Worm (Caenorhabditis elegans): ENCODE data around the gene cisd-1.

The cisd-1 gene

DNA sequence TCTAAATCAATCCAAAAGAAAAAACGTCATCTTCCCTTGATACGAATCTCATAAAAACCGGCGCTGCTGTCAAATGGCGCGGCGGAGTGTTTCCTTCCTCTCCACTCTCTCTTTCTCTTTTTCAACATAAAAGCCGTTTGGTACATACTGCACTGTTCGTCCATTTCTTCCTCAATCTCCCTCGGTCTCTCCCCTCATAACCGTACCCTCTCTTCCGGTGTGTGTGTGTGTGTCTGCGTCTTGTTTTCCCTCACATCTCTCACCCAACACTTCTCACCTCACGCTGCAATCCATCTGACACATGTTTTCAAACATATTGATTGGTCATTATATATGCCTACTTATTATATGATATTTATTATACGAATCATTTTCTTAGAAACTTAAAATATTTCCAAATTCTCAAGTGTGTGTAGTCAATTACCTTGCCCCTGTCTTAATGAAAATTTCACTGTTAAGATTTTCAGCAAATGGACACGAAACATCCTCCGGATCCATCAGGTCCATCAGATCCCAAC, 4.9 kb downstream of the cisd-1 start, which contains the start of the genes aars-1 and rga-1 (continued):
- TF ChIP-seq xnd-1 (tag; optimal IDR thresholded peaks at IDR 0.05) (no peak), tlf-1 (GFP tag; optimal IDR thresholded peaks at IDR 0.05) (no peak), hrde-1 (tag; optimal IDR thresholded peaks at IDR 0.05; ENCODE audit: borderline replicate concordance) (no peak), Y79H2A.3 (GFP tag; conservative IDR thresholded peaks at IDR 0.05) (no peak)

ce11 chrII:11463899-11464298, 5.5 kb downstream of the cisd-1 start:
- TF ChIP-seq nhr-179 (tag; optimal IDR thresholded peaks at IDR 0.05) (no peak), mel-28 (tag; optimal IDR thresholded peaks at IDR 0.05; ENCODE audit: borderline replicate concordance) (no peak), egrh-3 (GFP tag; IDR thresholded peaks at IDR 0.05) (no peak), athp-1 (tag; optimal IDR thresholded peaks at IDR 0.05) (no peak), ceh-91 (GFP tag; IDR thresholded peaks at IDR 0.05) (no peak), ets-4 (GFP tag; optimal IDR thresholded peaks at IDR 0.05) (no peak), lin-40 (tag; optimal IDR thresholded peaks at IDR 0.05) (no peak), cebp-2 (GFP tag; IDR thresholded peaks at IDR 0.05) (no peak), madf-8 (GFP tag; conservative IDR thresholded peaks at IDR 0.05) (no peak)

DNA sequence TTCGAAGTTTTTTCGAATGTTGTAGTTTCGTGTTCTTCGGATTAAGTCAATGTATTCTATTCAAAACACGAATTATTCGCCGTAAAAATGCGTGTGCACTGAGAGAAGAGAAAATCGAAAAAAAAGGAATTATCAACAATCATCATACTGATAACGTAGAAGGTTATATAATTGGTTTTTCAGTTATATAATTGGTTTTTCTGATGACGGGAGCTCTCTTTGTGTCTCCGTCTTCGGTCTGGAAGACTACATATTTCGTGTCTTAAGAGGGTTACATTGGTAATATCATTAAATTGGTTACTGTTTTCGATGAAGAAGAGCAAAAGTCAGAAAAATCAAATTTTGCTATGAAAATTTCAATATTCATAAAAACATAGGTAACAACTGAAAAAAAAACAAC, 9.5 kb downstream of the cisd-1 start:
- TF ChIP-seq nhr-80 (tag; optimal IDR thresholded peaks at IDR 0.05): peak; percentile 55
- no peak for TF ChIP-seq F55B11.4 (tag; optimal IDR thresholded peaks at IDR 0.05; ENCODE audit: borderline replicate concordance, insufficient read depth)
- TF ChIP-seq mel-28 (tag; optimal IDR thresholded peaks at IDR 0.05; ENCODE audit: borderline replicate concordance): no peak

DNA sequence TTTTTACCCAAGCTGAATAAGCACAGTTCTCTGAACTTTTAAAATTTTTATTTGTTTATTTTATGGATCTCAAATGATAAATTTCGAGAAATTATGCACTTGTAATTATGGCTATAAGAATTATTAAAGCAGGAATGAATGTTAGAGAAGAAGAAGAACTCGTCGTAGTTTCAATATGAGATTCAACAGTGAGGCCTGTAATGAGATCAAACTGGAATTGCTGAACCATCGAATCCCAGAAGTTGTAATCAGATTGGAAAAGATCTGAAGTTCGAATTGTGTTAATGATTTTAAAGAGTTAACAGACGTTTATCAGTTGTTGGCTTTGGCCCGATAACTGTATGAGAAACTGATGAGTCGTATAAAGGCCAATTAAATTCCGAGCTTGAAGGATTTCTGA, 13.7 kb downstream of the cisd-1 start:
- peak; percentile 42 for TF ChIP-seq F49E8.2 (tag; optimal IDR thresholded peaks at IDR 0.05; ENCODE audit: insufficient read depth)
- TF ChIP-seq hmg-20 (GFP tag; IDR thresholded peaks at IDR 0.05): no peak
- TF ChIP-seq lin-26 (GFP tag; IDR thresholded peaks at IDR 0.05): no peak
- peak; percentile 31 for TF ChIP-seq him-1 (tag; optimal IDR thresholded peaks at IDR 0.05)
- peak; percentile 0 for TF ChIP-seq tbp1 (GFP tag; optimal IDR thresholded peaks at IDR 0.05)
- peak; percentile 26; the same call in 1 of the 2 replicates for TF ChIP-seq F33H1.4 (GFP tag; IDR thresholded peaks at IDR 0.05)
- TF ChIP-seq madf-6 (GFP tag; IDR thresholded peaks at IDR 0.05): peak; percentile 67
- peak; percentile 24 for TF ChIP-seq repo-1 (tag; optimal IDR thresholded peaks at IDR 0.05)
- TF ChIP-seq hsf-1 (GFP tag; IDR thresholded peaks at IDR 0.05): peak; percentile 70; the same call in 1 of the 2 replicates
- peak; percentile 84; the same call in 1 of the 2 replicates for TF ChIP-seq Y79H2A.3 (GFP tag; conservative IDR thresholded peaks at IDR 0.05)
- TF ChIP-seq mcd-1 (GFP tag; IDR thresholded peaks at IDR 0.05): peak; percentile 24; the same call in 1 of the 2 replicates
- peak; percentile 2 for TF ChIP-seq tlf-1 (GFP tag; optimal IDR thresholded peaks at IDR 0.05)
- TF ChIP-seq hmg-1.2 (GFP tag; IDR thresholded peaks at IDR 0.05): peak; percentile 18; the same call in 1 of the 2 replicates
- TF ChIP-seq lin-54 (GFP tag; optimal IDR thresholded peaks at IDR 0.05): peak; percentile 21
- TF ChIP-seq ekl-4 (GFP tag; IDR thresholded peaks at IDR 0.05): peak; percentile 68; the same call in 1 of the 2 replicates
- no peak for TF ChIP-seq cebp-1 (GFP tag; IDR thresholded peaks at IDR 0.05)
- TF ChIP-seq cebp-1 (tag; optimal IDR thresholded peaks at IDR 0.05): peak; percentile 3
- TF ChIP-seq mel-28 (tag; optimal IDR thresholded peaks at IDR 0.05; ENCODE audit: borderline replicate concordance): no peak
- peak; percentile 43; the same call in 1 of the 2 replicates for TF ChIP-seq egl-44 (GFP tag; IDR thresholded peaks at IDR 0.05)
- TF ChIP-seq nhr-27 (tag; optimal IDR thresholded peaks at IDR 0.05): no peak
- peak; percentile 68 for TF ChIP-seq hrde-1 (tag; optimal IDR thresholded peaks at IDR 0.05; ENCODE audit: borderline replicate concordance)
- TF ChIP-seq T07F8.4 (tag; optimal IDR thresholded peaks at IDR 0.05): no peak
- TF ChIP-seq madf-3 (GFP tag; IDR thresholded peaks at IDR 0.05): peak; percentile 69; the same call in 1 of the 2 replicates

All from whole organism, young adult.